Worm (Caenorhabditis elegans) whole organism, L4 larva: ENCODE measurements around the gene cdh-8.
A peak's percentile ranks its signal among the peaks of the same experiment; 100 is the strongest.

Experiments
- D1046.2 ChIP-seq: fragments of 200-800 bp; sonication (Bioruptor generic); IDR thresholded peaks from 2 replicates; pipeline ENCODE4 v1.3.6; 2022; ENCODE audit warnings: missing genetic modification characterization, missing compliant biosample characterization
- F49E8.2 ChIP-seq: sonication (generic microtip); optimal IDR thresholded peaks from 2 replicates; lab custom pipeline; 2016; ENCODE audit warnings: missing compliant biosample characterization, mild to moderate bottlenecking, missing genetic modification characterization, borderline replicate concordance
- R02D3.7 ChIP-seq: fragments of 150-350 bp; sonication (generic microtip); optimal IDR thresholded peaks from 3 replicates; lab custom pipeline; 2014; ENCODE audit warnings: missing biosample characterization, missing genetic modification characterization
- T20F7.1 ChIP-seq: fragments of 200-800 bp; sonication (Bioruptor generic); optimal IDR thresholded peaks from 2 replicates; lab custom pipeline; 2018; ENCODE audit warnings: mild to moderate bottlenecking, missing genetic modification characterization, missing compliant biosample characterization
- Y48G9A.11 ChIP-seq: fragments of 200-800 bp; sonication (Bioruptor generic); IDR thresholded peaks from 2 replicates; pipeline ENCODE4 v1.3.6; 2022; ENCODE audit warnings: missing genetic modification reagents, missing genetic modification characterization, missing compliant biosample characterization
- Y5F2A.4 ChIP-seq: fragments of 200-800 bp; sonication (Bioruptor generic); optimal IDR thresholded peaks from 2 replicates; lab custom pipeline; 2018; ENCODE audit warnings: mild to moderate bottlenecking, missing genetic modification characterization, missing compliant biosample characterization
- aha-1 ChIP-seq: fragments of 150-350 bp; peaks from one replicate; lab custom pipeline; 2014; ENCODE audit warnings: missing biosample characterization, missing genetic modification characterization
- aly-2 ChIP-seq: sonication (generic microtip); optimal IDR thresholded peaks from 2 replicates; lab custom pipeline; 2018; ENCODE audit warnings: missing biosample characterization, missing genetic modification characterization
- ceh-32 ChIP-seq: sonication (generic microtip); optimal IDR thresholded peaks from 2 replicates; lab custom pipeline; 2016; ENCODE audit warnings: mild to moderate bottlenecking, missing genetic modification characterization, missing compliant biosample characterization; ENCODE audit not compliant: poor library complexity
- ceh-44 ChIP-seq: fragments of 200-800 bp; sonication (Bioruptor generic); IDR thresholded peaks from 2 replicates; pipeline ENCODE4 v1.3.6; 2022; ENCODE audit warnings: missing genetic modification reagents, missing genetic modification characterization, missing compliant biosample characterization
- cey-2 ChIP-seq: sonication (generic microtip); optimal IDR thresholded peaks from 3 replicates; lab custom pipeline; 2017; ENCODE audit warnings: missing genetic modification characterization, mild to moderate bottlenecking, missing compliant biosample characterization, antibody characterized with exemption, borderline replicate concordance; ENCODE audit not compliant: insufficient read depth
- ctbp-1 ChIP-seq: fragments of 200-800 bp; sonication (Bioruptor generic); IDR thresholded peaks from 2 replicates; pipeline ENCODE4 v1.3.6; 2022; ENCODE audit warnings: missing genetic modification reagents, missing genetic modification characterization, missing compliant biosample characterization
- daf-12 ChIP-seq: fragments of 150-350 bp; optimal IDR thresholded peaks from 2 replicates; lab custom pipeline; 2014; ENCODE audit warnings: missing biosample characterization, missing genetic modification reagents, missing genetic modification characterization
- daf-8 ChIP-seq: fragments of 200-800 bp; sonication (Bioruptor generic); IDR thresholded peaks from 2 replicates; pipeline ENCODE4 v1.3.6; 2022; ENCODE audit warnings: missing genetic modification characterization, missing compliant biosample characterization
- dmd-6 ChIP-seq: fragments of 200-800 bp; sonication (Bioruptor generic); IDR thresholded peaks from 2 replicates; pipeline ENCODE4 v1.3.6; 2022; ENCODE audit warnings: missing genetic modification reagents, missing genetic modification characterization, missing compliant biosample characterization
- dmd-8 ChIP-seq: fragments of 200-800 bp; sonication (Bioruptor generic); IDR thresholded peaks from 2 replicates; pipeline ENCODE4 v1.3.6; 2022; ENCODE audit warnings: missing genetic modification characterization, missing compliant biosample characterization
- egl-27 ChIP-seq: sonication (generic microtip); optimal IDR thresholded peaks from 3 replicates; lab custom pipeline; 2017; ENCODE audit warnings: missing biosample characterization, missing genetic modification reagents, missing genetic modification characterization
- egl-43 ChIP-seq: fragments of 200-800 bp; sonication (Bioruptor generic); IDR thresholded peaks from 2 replicates; pipeline ENCODE4 v1.3.6; 2022; ENCODE audit warnings: missing genetic modification reagents, missing genetic modification characterization, missing compliant biosample characterization
- fos-1 ChIP-seq: fragments of 150-350 bp; optimal IDR thresholded peaks from 2 replicates; lab custom pipeline; 2014; ENCODE audit warnings: missing biosample characterization, missing genetic modification characterization
- hlh-11 ChIP-seq: fragments of 200-800 bp; sonication (Bioruptor generic); optimal IDR thresholded peaks from 2 replicates; lab custom pipeline; 2018; ENCODE audit warnings: mild to moderate bottlenecking, missing genetic modification characterization, missing compliant biosample characterization
- hlh-30 ChIP-seq: sonication (generic microtip); optimal IDR thresholded peaks from 2 replicates; lab custom pipeline; 2017; ENCODE audit warnings: antibody characterized with exemption, mild to moderate bottlenecking, missing genetic modification characterization, missing compliant biosample characterization; ENCODE audit not compliant: insufficient read depth
- lim-7 ChIP-seq: fragments of 200-800 bp; sonication (Bioruptor generic); IDR thresholded peaks from 2 replicates; pipeline ENCODE4 v1.3.6; 2022; ENCODE audit warnings: missing genetic modification characterization, missing compliant biosample characterization
- lin-13 ChIP-seq: fragments of 150-350 bp; optimal IDR thresholded peaks from 2 replicates; lab custom pipeline; 2014; ENCODE audit warnings: missing biosample characterization, missing genetic modification reagents, missing genetic modification characterization
- lin-29 ChIP-seq: fragments of 200-800 bp; sonication (Bioruptor generic); IDR thresholded peaks from 2 replicates; pipeline ENCODE4 v1.3.6; 2022; ENCODE audit warnings: missing genetic modification reagents, missing genetic modification characterization, missing compliant biosample characterization
- lin-38 ChIP-seq: fragments of 200-800 bp; sonication (Bioruptor generic); IDR thresholded peaks from 2 replicates; pipeline ENCODE4 v1.3.6; 2022; ENCODE audit warnings: missing genetic modification reagents, missing genetic modification characterization, missing compliant biosample characterization
- lin-39 ChIP-seq: fragments of 150-350 bp; optimal IDR thresholded peaks from 2 replicates; lab custom pipeline; 2014; ENCODE audit warnings: missing biosample characterization, missing genetic modification reagents, missing genetic modification characterization
- lir-3 ChIP-seq: sonication (generic microtip); optimal IDR thresholded peaks from 2 replicates; lab custom pipeline; 2016; ENCODE audit warnings: mild to moderate bottlenecking, missing genetic modification characterization, missing compliant biosample characterization
- madf-5 ChIP-seq, 2 experiments: fragments of 200-800 bp; sonication (Bioruptor generic); IDR thresholded peaks; 2 replicates each; pipeline ENCODE4 v1.3.6; 2022; ENCODE audit warnings: missing compliant biosample characterization in 2 of 2, missing genetic modification characterization in 2 of 2
- madf-9 ChIP-seq: fragments of 200-800 bp; sonication (Bioruptor generic); conservative IDR thresholded peaks from 2 replicates; pipeline ENCODE4 v1.3.6; 2022; ENCODE audit warnings: missing genetic modification reagents, missing genetic modification characterization, missing compliant biosample characterization
- mdt-29 ChIP-seq: fragments of 200-800 bp; sonication (Bioruptor generic); IDR thresholded peaks from 2 replicates; pipeline ENCODE4 v1.3.6; 2022; ENCODE audit warnings: missing genetic modification reagents, missing genetic modification characterization, missing compliant biosample characterization
- mep-1 ChIP-seq: fragments of 150-350 bp; sonication (generic microtip); optimal IDR thresholded peaks from 3 replicates; lab custom pipeline; 2014; ENCODE audit warnings: missing biosample characterization, missing genetic modification characterization
- nhr-10 ChIP-seq: fragments of 150-350 bp; optimal IDR thresholded peaks from 2 replicates; lab custom pipeline; 2014; ENCODE audit warnings: missing biosample characterization, missing genetic modification characterization
- nhr-11 ChIP-seq: fragments of 150-350 bp; optimal IDR thresholded peaks from 2 replicates; lab custom pipeline; 2014; ENCODE audit warnings: missing biosample characterization, missing genetic modification characterization
- nhr-25 ChIP-seq: sonication (generic microtip); optimal IDR thresholded peaks from 2 replicates; lab custom pipeline; 2017; ENCODE audit warnings: missing genetic modification characterization, mild to moderate bottlenecking, missing compliant biosample characterization, antibody characterized with exemption, moderate library complexity, borderline replicate concordance; ENCODE audit not compliant: insufficient read depth
- nhr-48 ChIP-seq: sonication (generic microtip); optimal IDR thresholded peaks from 2 replicates; lab custom pipeline; 2016; ENCODE audit warnings: mild to moderate bottlenecking, missing genetic modification characterization, missing compliant biosample characterization
- nhr-77 ChIP-seq: fragments of 150-350 bp; optimal IDR thresholded peaks from 2 replicates; lab custom pipeline; 2014; ENCODE audit warnings: missing biosample characterization, missing genetic modification characterization
- php-3 ChIP-seq: fragments of 200-800 bp; sonication (Bioruptor generic); IDR thresholded peaks from 2 replicates; pipeline ENCODE4 v1.3.6; 2022; ENCODE audit warnings: missing genetic modification reagents, missing genetic modification characterization, missing compliant biosample characterization
- saeg-2 ChIP-seq: fragments of 200-800 bp; sonication (Bioruptor generic); IDR thresholded peaks from 2 replicates; pipeline ENCODE4 v1.3.6; 2022; ENCODE audit warnings: missing genetic modification reagents, missing genetic modification characterization, missing compliant biosample characterization
- sdz-12 ChIP-seq: fragments of 200-800 bp; sonication (Bioruptor generic); optimal IDR thresholded peaks from 2 replicates; lab custom pipeline; 2018; ENCODE audit warnings: mild to moderate bottlenecking, missing genetic modification characterization, missing compliant biosample characterization
- skn-1 ChIP-seq: fragments of 150-350 bp; optimal IDR thresholded peaks from 2 replicates; lab custom pipeline; 2014; ENCODE audit warnings: missing biosample characterization, missing genetic modification characterization
- snpc-1.2 ChIP-seq: fragments of 200-800 bp; sonication (Bioruptor generic); IDR thresholded peaks from 2 replicates; pipeline ENCODE4 v1.3.6; 2022; ENCODE audit warnings: missing genetic modification reagents, missing genetic modification characterization, missing compliant biosample characterization
- snpc-4 ChIP-seq: fragments of 150-350 bp; optimal IDR thresholded peaks from 2 replicates; lab custom pipeline; 2014; ENCODE audit warnings: missing biosample characterization, missing genetic modification characterization
- spr-1 ChIP-seq: sonication (generic microtip); optimal IDR thresholded peaks from 2 replicates; lab custom pipeline; 2016; ENCODE audit warnings: mild to moderate bottlenecking, missing genetic modification characterization, missing compliant biosample characterization
- tra-1 ChIP-seq: fragments of 200-800 bp; sonication (Bioruptor generic); IDR thresholded peaks from 2 replicates; pipeline ENCODE4 v1.3.6; 2022; ENCODE audit warnings: missing genetic modification reagents, missing genetic modification characterization, missing compliant biosample characterization
- unc-39 ChIP-seq: sonication (generic microtip); optimal IDR thresholded peaks from 2 replicates; lab custom pipeline; 2017; ENCODE audit warnings: missing biosample characterization, missing genetic modification characterization
- unc-62 ChIP-seq, 3 experiments: fragments of 150-350 bp in 1 of 3; sonication (generic microtip); optimal IDR thresholded peaks in 2 of 3; peaks in 1 of 3; 1 replicate in 1 of 3; 2 replicates in 2 of 3; lab custom pipeline; 2014 to 2017; ENCODE audit warnings: missing biosample characterization in 3 of 3, missing genetic modification characterization in 3 of 3, missing genetic modification reagents in 3 of 3, missing genotype in 1 of 3
- vab-7 ChIP-seq: fragments of 200-800 bp; sonication (Bioruptor generic); IDR thresholded peaks from 2 replicates; pipeline ENCODE4 v1.3.6; 2022; ENCODE audit warnings: missing genetic modification reagents, missing genetic modification characterization, missing compliant biosample characterization
- zag-1 ChIP-seq: fragments of 150-350 bp; optimal IDR thresholded peaks from 2 replicates; lab custom pipeline; 2014; ENCODE audit warnings: missing biosample characterization, missing genetic modification characterization
- zfp-2 ChIP-seq: sonication (generic microtip); optimal IDR thresholded peaks from 2 replicates; lab custom pipeline; 2016; ENCODE audit warnings: mild to moderate bottlenecking, missing genetic modification characterization, missing compliant biosample characterization
- zip-11 ChIP-seq: fragments of 200-800 bp; sonication (Bioruptor generic); IDR thresholded peaks from 2 replicates; pipeline ENCODE4 v1.3.6; 2022; ENCODE audit warnings: missing genetic modification characterization, missing compliant biosample characterization
- zip-2 ChIP-seq: fragments of 150-350 bp; optimal IDR thresholded peaks from 2 replicates; lab custom pipeline; 2014; ENCODE audit warnings: missing biosample characterization, missing genetic modification characterization

cdh-8 gene

ce11 chrIV:390279-390678 lies 50.7 kb downstream of the cdh-8 start, which contains the start of the genes ears-2 and uncp-18 (continued):
- no peak for TF ChIP-seq madf-5 (GFP tag; IDR thresholded peaks at IDR 0.05; lab: Robert Waterston, UW)
- no peak for TF ChIP-seq Y5F2A.4 (GFP tag; lab: Kevin White, UChicago)
- peak; percentile 87 for TF ChIP-seq ctbp-1 (GFP tag; lab: Robert Waterston, UW)
- peak; percentile 73 for TF ChIP-seq mdt-29 (GFP tag; lab: Robert Waterston, UW)
- TF ChIP-seq nhr-77 (tag; lab: Kevin White, UChicago): peak; percentile 74
- TF ChIP-seq mep-1 (tag; lab: Kevin White, UChicago): peak; percentile 98
- no peak for TF ChIP-seq T20F7.1 (GFP tag; lab: Kevin White, UChicago)
- peak; percentile 92 for TF ChIP-seq lin-13 (GFP tag; lab: Kevin White, UChicago)
- peak; percentile 79 for TF ChIP-seq lim-7 (GFP tag; lab: Robert Waterston, UW)
- TF ChIP-seq hlh-11 (tag; lab: Kevin White, UChicago): peak; percentile 83
- TF ChIP-seq fos-1 (tag; lab: Kevin White, UChicago): no peak
- peak; percentile 17 for TF ChIP-seq ceh-32 (tag; lab: Kevin White, UChicago)
- TF ChIP-seq nhr-11 (tag; lab: Kevin White, UChicago): no peak
- peak; percentile 88 for TF ChIP-seq egl-43 (GFP tag; lab: Robert Waterston, UW)
- no peak for TF ChIP-seq lin-39 (tag; lab: Kevin White, UChicago)
- no peak for TF ChIP-seq unc-39 (tag; lab: Kevin White, UChicago)
- TF ChIP-seq snpc-1.2: peak; percentile 75
- TF ChIP-seq cey-2 (tag; lab: Kevin White, UChicago): no peak
- peak; percentile 71 for TF ChIP-seq nhr-48 (tag; lab: Kevin White, UChicago)
- 0 out of 2 replicates have a peak, but pooled peaks have one; percentile 47 for TF ChIP-seq D1046.2 (GFP tag; lab: Robert Waterston, UW)
- TF ChIP-seq madf-9 (GFP tag; lab: Robert Waterston, UW): peak; percentile 76; the same call in 1 of the 2 replicates
- TF ChIP-seq daf-8 (GFP tag; lab: Robert Waterston, UW): no peak
- TF ChIP-seq zip-11 (GFP tag; lab: Robert Waterston, UW): no peak
- TF ChIP-seq R02D3.7 (tag; lab: Kevin White, UChicago): peak; percentile 55
- peak; percentile 76 for TF ChIP-seq zfp-2 (tag; lab: Kevin White, UChicago)
- peak; percentile 71; the same call in 1 of the 2 replicates for TF ChIP-seq php-3 (GFP tag; lab: Robert Waterston, UW)
- TF ChIP-seq aha-1 (tag; lab: Kevin White, UChicago): peak; percentile 96
- peak; percentile 38 for TF ChIP-seq zip-2
- TF ChIP-seq hlh-30 (tag; lab: Kevin White, UChicago): peak; percentile 71
- TF ChIP-seq spr-1 (tag; lab: Kevin White, UChicago): peak; percentile 90
- TF ChIP-seq egl-27 (tag; lab: Kevin White, UChicago): no peak
- TF ChIP-seq ceh-44 (GFP tag; lab: Robert Waterston, UW): peak; percentile 89
- no peak for TF ChIP-seq snpc-4 (tag; lab: Kevin White, UChicago)
- peak; percentile 75 for TF ChIP-seq lin-29
- no peak for TF ChIP-seq saeg-2
- TF ChIP-seq lin-38 (GFP tag; lab: Robert Waterston, UW): peak; percentile 90
- TF ChIP-seq lir-3 (tag; lab: Kevin White, UChicago): peak; percentile 48
- TF ChIP-seq dmd-8 (GFP tag; lab: Robert Waterston, UW): no peak
- TF ChIP-seq unc-62 (GFP tag; optimal IDR thresholded peaks at IDR 0.05 in 1 of 2; lab: Kevin White, UChicago): no peak
- no peak for TF ChIP-seq unc-62 (tag; optimal IDR thresholded peaks at IDR 0.05; lab: Kevin White, UChicago)
- peak; percentile 49; the same call in 1 of the 2 replicates for TF ChIP-seq Y48G9A.11 (GFP tag; lab: Robert Waterston, UW)
- peak; percentile 55 for TF ChIP-seq F49E8.2 (tag; lab: Kevin White, UChicago)
- peak; percentile 43 for TF ChIP-seq nhr-10 (tag; lab: Kevin White, UChicago)
- TF ChIP-seq nhr-25: peak; percentile 69
- no peak for TF ChIP-seq skn-1 (tag; lab: Kevin White, UChicago)
- no peak for TF ChIP-seq zag-1 (tag; lab: Kevin White, UChicago)
- TF ChIP-seq dmd-6: peak; percentile 71
- TF ChIP-seq aly-2: peak; percentile 54
- TF ChIP-seq tra-1 (GFP tag; lab: Robert Waterston, UW): peak; percentile 74; the same call in 1 of the 2 replicates
- TF ChIP-seq sdz-12 (GFP tag; lab: Kevin White, UChicago): peak; percentile 96
- no peak for TF ChIP-seq daf-12 (tag; lab: Kevin White, UChicago)
- TF ChIP-seq vab-7: peak; percentile 98
